Fruit fly (Drosophila melanogaster): ENCODE data around the gene Or65b.

Gene Or65b

dm6 chr3L:6366629-6367028 is 41.2 kb downstream of the Or65b start:
- TF ChIP-seq ac (GFP tag; optimal IDR thresholded peaks at IDR 0.05) (no peak), CG9817 (tag; optimal IDR thresholded peaks at IDR 0.05) (no peak), Usf (GFP tag; optimal IDR thresholded peaks at IDR 0.05) (no peak), CG6813 (GFP tag; optimal IDR thresholded peaks at IDR 0.05) (no peak), CG4730 (GFP tag; IDR thresholded peaks at IDR 0.05) (no peak), dati (GFP tag; IDR thresholded peaks at IDR 0.05) (no peak), hth (optimal IDR thresholded peaks at IDR 0.05) (no peak), Atf3 (GFP tag; optimal IDR thresholded peaks at IDR 0.05) (no peak), Gug (GFP tag; IDR thresholded peaks at IDR 0.05) (no peak), gfzf (GFP tag; optimal IDR thresholded peaks at IDR 0.05) (no peak), ab (GFP tag; optimal IDR thresholded peaks at IDR 0.05) (no peak), CG7745 (tag; optimal IDR thresholded peaks at IDR 0.05) (no peak), Meics (GFP tag; optimal IDR thresholded peaks at IDR 0.05) (no peak), ato (GFP tag; IDR thresholded peaks at IDR 0.05; ENCODE audit: partially characterized antibody) (no peak), Antp (GFP tag; optimal IDR thresholded peaks at IDR 0.05) (no peak), pnt (GFP tag; optimal IDR thresholded peaks at IDR 0.05) (no peak), CrebB (tag; optimal IDR thresholded peaks at IDR 0.05) (no peak), CG18764 (GFP tag; optimal IDR thresholded peaks at IDR 0.05) (no peak), Lim3 (GFP tag; IDR thresholded peaks at IDR 0.05) (no peak)

DNA sequence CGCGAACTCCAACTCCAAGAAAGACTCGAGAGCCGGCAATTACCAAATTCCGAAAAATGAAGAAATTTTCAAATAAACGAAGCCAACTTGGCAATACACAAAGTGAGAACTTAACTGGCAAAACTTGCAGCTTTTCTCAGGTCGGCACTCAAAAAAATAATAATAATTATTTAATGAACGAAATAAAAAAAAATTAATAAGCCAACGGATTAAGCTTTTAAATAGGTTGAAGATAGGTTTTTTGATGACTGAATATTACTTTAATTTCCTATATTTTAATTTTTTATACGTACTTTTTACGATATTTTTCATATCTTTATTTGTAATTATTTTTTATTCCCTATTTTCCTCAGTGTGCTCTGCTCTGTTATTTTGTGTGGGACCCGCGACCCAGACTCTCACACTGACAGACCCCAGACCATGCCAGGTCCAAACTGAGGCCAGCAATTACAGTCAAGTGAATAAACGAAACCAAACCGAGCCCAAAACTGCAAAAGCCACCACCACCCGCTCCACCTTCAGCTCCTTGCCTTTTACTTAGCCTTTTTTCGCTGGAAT is 44.3 kb downstream of the Or65b start:
- TF ChIP-seq Taf1 (GFP tag; IDR thresholded peaks at IDR 0.05) (no peak), lbe (GFP tag; optimal IDR thresholded peaks at IDR 0.05) (peak; percentile 26)

DNA sequence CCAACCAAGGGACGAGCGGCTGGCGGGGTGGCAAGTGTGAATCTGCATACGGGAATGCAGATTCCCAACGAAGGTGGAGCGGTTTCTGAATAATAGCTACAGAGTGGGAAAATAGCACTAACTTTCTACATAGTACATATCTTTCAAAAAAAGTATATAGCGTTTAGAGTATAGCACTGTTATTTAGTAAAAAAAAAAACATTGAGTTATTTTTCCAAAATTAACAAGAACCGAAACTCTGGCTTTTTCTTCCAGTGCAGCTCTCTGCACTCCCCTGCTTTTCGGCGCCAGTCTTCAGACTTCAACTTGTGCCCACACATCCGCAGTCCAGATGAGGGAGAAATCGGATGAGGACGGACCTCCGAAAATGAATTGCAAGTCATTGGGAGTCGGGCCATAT is 46.0 kb downstream of the Or65b start:
- TF ChIP-seq CG18764 (GFP tag; optimal IDR thresholded peaks at IDR 0.05) (no peak), Blimp-1 (GFP tag; optimal IDR thresholded peaks at IDR 0.05) (peak; percentile 1), abd-A (tag; optimal IDR thresholded peaks at IDR 0.05) (no peak), Xrp1 (GFP tag; IDR thresholded peaks at IDR 0.05) (0 out of 2 replicates have a peak, but pooled peaks have one; percentile 16), phol (tag; optimal IDR thresholded peaks at IDR 0.05) (peak; percentile 5), trem (tag; optimal IDR thresholded peaks at IDR 0.05) (no peak), D19B (GFP tag; optimal IDR thresholded peaks at IDR 0.05) (no peak), Dek (tag; optimal IDR thresholded peaks at IDR 0.05) (no peak), nom (GFP tag; optimal IDR thresholded peaks at IDR 0.05) (peak; percentile 59), CG11560 (tag; IDR thresholded peaks at IDR 0.05) (no peak), Drgx (GFP tag; IDR thresholded peaks at IDR 0.05) (peak; percentile 17; the same call in 1 of the 2 replicates), en (GFP tag; optimal IDR thresholded peaks at IDR 0.05) (no peak), D (optimal IDR thresholded peaks at IDR 0.05) (no peak), D (GFP tag; optimal IDR thresholded peaks at IDR 0.05) (peak; percentile 6), Poxn (GFP tag; IDR thresholded peaks at IDR 0.05) (no peak)
